Worm (Caenorhabditis elegans) whole organism, L1 larva: Measurements from ENCODE around the gene K02E7.4.

Experiments used
- C34B4.2 ChIP-seq: sonication (generic microtip); optimal IDR thresholded peaks from 2 replicates; lab custom pipeline; 2017; ENCODE audit warnings: mild to moderate bottlenecking, missing genetic modification characterization, missing compliant biosample characterization
- aha-1 ChIP-seq: fragments of 150-350 bp; optimal IDR thresholded peaks from 2 replicates; lab custom pipeline; 2014; ENCODE audit warnings: missing biosample characterization, missing genetic modification characterization
- ceh-82 ChIP-seq, 3 experiments: fragments of 150-350 bp in 1 of 3; sonication (generic microtip) in 2 of 3; optimal IDR thresholded peaks; 2 replicates each; lab custom pipeline; 2014 to 2017; ENCODE audit warnings: missing biosample characterization in 3 of 3, missing genetic modification characterization in 3 of 3
- efl-1 ChIP-seq, 4 experiments: fragments of 150-350 bp; optimal IDR thresholded peaks in 3 of 4; peaks in 1 of 4; 1 replicate in 1 of 4; 2 replicates in 3 of 4; lab custom pipeline; 2014; ENCODE audit warnings: missing biosample characterization in 2 of 4, missing genetic modification characterization in 2 of 4, missing genetic modification reagents in 2 of 4
- egl-13 ChIP-seq: sonication (generic microtip); optimal IDR thresholded peaks from 2 replicates; lab custom pipeline; 2016; ENCODE audit warnings: missing genotype, missing genetic modification reagents, missing genetic modification characterization, missing compliant biosample characterization
- egl-27 ChIP-seq, 2 experiments: fragments of 150-350 bp in 1 of 2; sonication (generic microtip); optimal IDR thresholded peaks; 3 replicates each; lab custom pipeline; 2017 to 2018; ENCODE audit warnings: missing biosample characterization in 2 of 2, missing genetic modification characterization in 2 of 2, missing genetic modification reagents in 2 of 2
- elt-2 ChIP-seq: sonication (generic microtip); optimal IDR thresholded peaks from 2 replicates; lab custom pipeline; 2016; ENCODE audit warnings: missing genetic modification characterization, mild to moderate bottlenecking, inconsistent platforms, missing compliant biosample characterization, missing genetic modification reagents
- fkh-4 ChIP-seq: sonication (generic microtip); optimal IDR thresholded peaks from 2 replicates; lab custom pipeline; 2016; ENCODE audit warnings: missing compliant biosample characterization, missing genetic modification characterization, borderline replicate concordance
- fkh-8 ChIP-seq: sonication (generic microtip); optimal IDR thresholded peaks from 2 replicates; lab custom pipeline; 2016; ENCODE audit warnings: mild to moderate bottlenecking, missing genetic modification characterization, missing compliant biosample characterization
- hpl-2 ChIP-seq: fragments of 150-350 bp; optimal IDR thresholded peaks from 2 replicates; lab custom pipeline; 2014; ENCODE audit warnings: missing biosample characterization, missing genetic modification reagents, missing genetic modification characterization
- irx-1 ChIP-seq: sonication (generic microtip); optimal IDR thresholded peaks from 2 replicates; lab custom pipeline; 2016; ENCODE audit warnings: missing genetic modification characterization, missing compliant biosample characterization
- jun-1 ChIP-seq: fragments of 150-350 bp; optimal IDR thresholded peaks from 2 replicates; lab custom pipeline; 2014; ENCODE audit warnings: missing biosample characterization, missing genetic modification reagents, missing genetic modification characterization
- lin-14 ChIP-seq: fragments of 200-800 bp; sonication (Bioruptor generic); optimal IDR thresholded peaks from 2 replicates; lab custom pipeline; 2018; ENCODE audit warnings: mild to moderate bottlenecking, missing genetic modification characterization, moderate library complexity, missing compliant biosample characterization
- lin-35 ChIP-seq, 2 experiments: fragments of 150-350 bp; optimal IDR thresholded peaks; 2 replicates each; lab custom pipeline; 2014; ENCODE audit warnings: missing biosample characterization in 2 of 2, missing genetic modification characterization in 2 of 2, missing genetic modification reagents in 2 of 2
- lsy-2 ChIP-seq, 2 experiments: fragments of 150-350 bp; optimal IDR thresholded peaks; 2 replicates each; lab custom pipeline; 2014; ENCODE audit warnings: missing biosample characterization in 2 of 2, missing genetic modification characterization in 2 of 2
- mab-9 ChIP-seq: fragments of 200-800 bp; sonication (Bioruptor generic); IDR thresholded peaks from 2 replicates; pipeline ENCODE4 v1.3.6; 2022; ENCODE audit warnings: missing genetic modification reagents, missing genetic modification characterization, missing compliant biosample characterization
- mdl-1 ChIP-seq, 2 experiments: fragments of 150-350 bp; optimal IDR thresholded peaks; 2 replicates each; lab custom pipeline; 2014 to 2017; ENCODE audit warnings: missing biosample characterization in 2 of 2, missing genetic modification characterization in 2 of 2, inconsistent platforms in 1 of 2
- mef-2 ChIP-seq: fragments of 150-350 bp; optimal IDR thresholded peaks from 2 replicates; lab custom pipeline; 2014; ENCODE audit warnings: missing biosample characterization, missing genetic modification characterization
- nhr-11 ChIP-seq: fragments of 150-350 bp; optimal IDR thresholded peaks from 2 replicates; lab custom pipeline; 2014; ENCODE audit warnings: missing biosample characterization, missing genetic modification characterization
- nhr-12 ChIP-seq: sonication (generic microtip); optimal IDR thresholded peaks from 2 replicates; lab custom pipeline; 2017; ENCODE audit warnings: missing biosample characterization, missing genetic modification characterization
- nhr-20 ChIP-seq: sonication (generic microtip); optimal IDR thresholded peaks from 2 replicates; lab custom pipeline; 2016; ENCODE audit warnings: mild to moderate bottlenecking, missing genetic modification characterization, missing compliant biosample characterization
- nhr-28 ChIP-seq: fragments of 150-350 bp; optimal IDR thresholded peaks from 2 replicates; lab custom pipeline; 2014; ENCODE audit warnings: missing biosample characterization, missing genetic modification characterization
- nhr-47 ChIP-seq: sonication (generic microtip); optimal IDR thresholded peaks from 2 replicates; lab custom pipeline; 2016; ENCODE audit warnings: mild to moderate bottlenecking, missing genetic modification characterization, moderate library complexity, missing compliant biosample characterization
- nhr-71 ChIP-seq: sonication (generic microtip); optimal IDR thresholded peaks from 2 replicates; lab custom pipeline; 2016; ENCODE audit warnings: mild to moderate bottlenecking, missing genetic modification characterization, moderate library complexity, missing compliant biosample characterization
- nhr-76 ChIP-seq: sonication (generic microtip); optimal IDR thresholded peaks from 2 replicates; lab custom pipeline; 2017; ENCODE audit warnings: missing biosample characterization, missing genetic modification characterization
- nhr-77 ChIP-seq: fragments of 150-350 bp; optimal IDR thresholded peaks from 2 replicates; lab custom pipeline; 2014; ENCODE audit warnings: missing biosample characterization, missing genetic modification characterization
- nhr-85 ChIP-seq: sonication (generic microtip); peaks from one replicate; lab custom pipeline; 2016; ENCODE audit warnings: missing genetic modification characterization, inconsistent platforms, missing compliant biosample characterization
- nhr-90 ChIP-seq: sonication (generic microtip); optimal IDR thresholded peaks from 2 replicates; lab custom pipeline; 2016; ENCODE audit warnings: mild to moderate bottlenecking, missing genetic modification characterization, missing compliant biosample characterization; ENCODE audit not compliant: poor library complexity
- pag-3 ChIP-seq: sonication (generic microtip); optimal IDR thresholded peaks from 2 replicates; lab custom pipeline; 2017; ENCODE audit warnings: missing genetic modification characterization, mild to moderate bottlenecking, missing compliant biosample characterization, antibody characterized with exemption, borderline replicate concordance; ENCODE audit not compliant: insufficient read depth
- pax-3 ChIP-seq: fragments of 200-800 bp; sonication (Bioruptor generic); optimal IDR thresholded peaks from 2 replicates; lab custom pipeline; 2018; ENCODE audit warnings: mild to moderate bottlenecking, missing genetic modification characterization, moderate library complexity, missing compliant biosample characterization
- pqm-1 ChIP-seq: sonication (generic microtip); optimal IDR thresholded peaks from 3 replicates; lab custom pipeline; 2017; ENCODE audit warnings: missing biosample characterization, missing genetic modification characterization
- rnt-1 ChIP-seq: sonication (generic microtip); optimal IDR thresholded peaks from 2 replicates; lab custom pipeline; 2016; ENCODE audit warnings: mild to moderate bottlenecking, missing genetic modification characterization, moderate library complexity, missing compliant biosample characterization
- snu-23 ChIP-seq: sonication (generic microtip); optimal IDR thresholded peaks from 2 replicates; lab custom pipeline; 2016; ENCODE audit warnings: missing genetic modification characterization, missing compliant biosample characterization
- tlp-1 ChIP-seq: fragments of 150-350 bp; optimal IDR thresholded peaks from 2 replicates; lab custom pipeline; 2014; ENCODE audit warnings: missing biosample characterization, missing genetic modification characterization
- unc-130 ChIP-seq: fragments of 150-350 bp; optimal IDR thresholded peaks from 2 replicates; lab custom pipeline; 2017; ENCODE audit warnings: missing biosample characterization, missing genetic modification characterization, inconsistent platforms
- unc-30 ChIP-seq: sonication (generic microtip); optimal IDR thresholded peaks from 2 replicates; lab custom pipeline; 2017; ENCODE audit warnings: missing biosample characterization, missing genetic modification characterization
- unc-62 ChIP-seq: fragments of 150-350 bp; optimal IDR thresholded peaks from 2 replicates; lab custom pipeline; 2014; ENCODE audit warnings: missing biosample characterization, missing genetic modification reagents, missing genetic modification characterization
- unc-98 ChIP-seq: fragments of 200-800 bp; sonication (Bioruptor generic); IDR thresholded peaks from 2 replicates; pipeline ENCODE4 v1.3.6; 2022; ENCODE audit warnings: missing genetic modification characterization, missing compliant biosample characterization
- vab-15 ChIP-seq: sonication (generic microtip); optimal IDR thresholded peaks from 2 replicates; lab custom pipeline; 2017; ENCODE audit warnings: missing genotype, mild to moderate bottlenecking, missing genetic modification characterization, missing compliant biosample characterization
- xbp-1 ChIP-seq: sonication (generic microtip); optimal IDR thresholded peaks from 2 replicates; lab custom pipeline; 2016; ENCODE audit warnings: missing genetic modification characterization, missing compliant biosample characterization
- zag-1 ChIP-seq: fragments of 150-350 bp; optimal IDR thresholded peaks from 2 replicates; lab custom pipeline; 2014; ENCODE audit warnings: missing biosample characterization, missing genetic modification characterization
- ztf-4 ChIP-seq: fragments of 150-350 bp; optimal IDR thresholded peaks from 2 replicates; lab custom pipeline; 2014; ENCODE audit warnings: missing biosample characterization, missing genetic modification characterization

K02E7.4 gene

DNA sequence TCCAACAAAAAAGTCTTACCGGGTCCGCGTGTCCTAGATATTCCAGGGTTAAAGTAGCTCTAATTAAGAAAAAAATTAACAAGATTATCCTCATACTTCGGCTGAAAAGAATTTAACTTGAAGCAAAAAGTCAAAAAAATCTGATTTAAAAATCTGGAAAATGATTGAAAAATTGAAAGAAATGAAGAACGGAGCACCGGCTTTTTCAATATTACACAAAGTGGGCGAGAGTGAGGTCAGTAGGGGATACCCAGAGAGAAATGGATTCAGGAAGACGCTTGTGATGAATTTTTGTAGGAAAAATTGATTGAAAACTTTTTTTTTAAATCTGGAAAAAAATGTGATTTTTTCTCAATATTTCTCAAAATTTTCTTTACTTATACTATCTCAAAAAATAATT lies 28.5 kb downstream of the K02E7.4 start, which contains the start of gene pho-14:
pho-14 (minus strand) TSS at position 101 of the 400 bp plus-strand sequence.
- no peak for TF ChIP-seq nhr-12 (tag; lab: Kevin White, UChicago)
- TF ChIP-seq nhr-11 (tag; lab: Kevin White, UChicago): no peak
- no peak for TF ChIP-seq mab-9 (GFP tag; lab: Robert Waterston, UW)
- no peak for TF ChIP-seq nhr-76
- TF ChIP-seq rnt-1: no peak
- no peak for TF ChIP-seq pag-3
- no peak for TF ChIP-seq nhr-47 (tag; lab: Kevin White, UChicago)
- TF ChIP-seq nhr-20 (tag; lab: Kevin White, UChicago): no peak
- TF ChIP-seq jun-1 (tag; lab: Kevin White, UChicago): no peak
- no peak for TF ChIP-seq nhr-90 (tag; lab: Kevin White, UChicago)
- no peak for TF ChIP-seq zag-1
- no peak for TF ChIP-seq C34B4.2 (tag; lab: Kevin White, UChicago)
- TF ChIP-seq nhr-71 (tag; lab: Kevin White, UChicago): no peak
- no peak for TF ChIP-seq pqm-1 (tag; lab: Kevin White, UChicago)

DNA sequence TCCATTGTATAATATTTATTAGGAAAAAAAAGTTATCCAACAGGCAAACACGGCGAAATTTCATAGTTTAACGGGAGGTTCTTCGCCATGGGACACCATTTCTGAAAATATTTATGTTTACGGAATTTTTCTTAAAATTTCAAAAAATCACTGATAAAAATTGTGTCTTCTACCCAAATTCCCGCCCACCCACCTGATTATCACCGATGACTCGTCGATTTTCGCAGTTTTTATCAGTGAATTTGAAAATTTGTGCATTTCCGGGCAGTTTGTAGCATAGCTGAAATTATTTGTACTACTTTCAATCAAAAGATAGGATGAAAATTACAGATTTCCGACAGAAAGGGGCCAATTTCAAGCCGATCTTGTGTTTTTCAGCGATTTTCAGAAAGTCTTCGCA lies 29.2 kb downstream of the K02E7.4 start:
- TF ChIP-seq pqm-1 (tag; lab: Kevin White, UChicago) (peak; percentile 33), elt-2 (tag; lab: Kevin White, UChicago) (peak; percentile 94), efl-1 (optimal IDR thresholded peaks at IDR 0.05; lab: Kevin White, UChicago) (no peak), efl-1 (GFP tag; optimal IDR thresholded peaks at IDR 0.05 in 1 of 2; lab: Kevin White, UChicago) (peak in 1 of 2 experiments; percentile 56), jun-1 (tag; lab: Kevin White, UChicago) (peak; percentile 12), unc-98 (no peak), xbp-1 (tag; lab: Kevin White, UChicago) (no peak)
- TF ChIP-seq, all 84 proteins: peak for 4

DNA sequence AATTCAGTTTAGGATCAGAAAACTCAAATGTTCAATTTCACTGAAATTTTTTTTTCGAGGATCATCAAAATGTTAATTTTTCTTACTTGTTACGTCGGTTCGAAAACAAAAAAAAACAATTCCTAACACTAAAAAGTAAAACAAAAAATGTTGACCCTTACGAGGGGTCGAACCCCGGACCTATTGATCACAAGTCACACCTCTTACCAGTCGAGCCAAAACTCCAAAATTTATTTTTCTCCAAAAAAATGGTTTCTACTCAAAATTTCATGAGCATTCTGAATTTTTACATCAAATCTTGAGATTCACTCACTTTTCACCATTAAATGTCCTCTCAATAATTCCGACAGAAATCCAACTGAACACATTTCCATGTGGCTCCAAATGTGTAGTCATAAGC lies 30.0 kb downstream of the K02E7.4 start:
- TF ChIP-seq nhr-28 (tag; lab: Kevin White, UChicago) (no peak), pqm-1 (tag; lab: Kevin White, UChicago) (no peak), rnt-1 (no peak), ceh-82 (tag; optimal IDR thresholded peaks at IDR 0.05; lab: Kevin White, UChicago) (no peak), tlp-1 (no peak), mef-2 (tag; lab: Kevin White, UChicago) (no peak), lin-14 (GFP tag; lab: Kevin White, UChicago) (no peak), aha-1 (no peak), unc-130 (tag; lab: Kevin White, UChicago) (no peak), unc-62 (no peak), fkh-8 (tag; lab: Kevin White, UChicago) (no peak), irx-1 (tag; lab: Kevin White, UChicago) (no peak), snu-23 (no peak), egl-13 (tag; lab: Kevin White, UChicago) (no peak), nhr-85 (tag; lab: Kevin White, UChicago) (no peak), egl-27 (tag; optimal IDR thresholded peaks at IDR 0.05; lab: Kevin White, UChicago) (no peak)

DNA sequence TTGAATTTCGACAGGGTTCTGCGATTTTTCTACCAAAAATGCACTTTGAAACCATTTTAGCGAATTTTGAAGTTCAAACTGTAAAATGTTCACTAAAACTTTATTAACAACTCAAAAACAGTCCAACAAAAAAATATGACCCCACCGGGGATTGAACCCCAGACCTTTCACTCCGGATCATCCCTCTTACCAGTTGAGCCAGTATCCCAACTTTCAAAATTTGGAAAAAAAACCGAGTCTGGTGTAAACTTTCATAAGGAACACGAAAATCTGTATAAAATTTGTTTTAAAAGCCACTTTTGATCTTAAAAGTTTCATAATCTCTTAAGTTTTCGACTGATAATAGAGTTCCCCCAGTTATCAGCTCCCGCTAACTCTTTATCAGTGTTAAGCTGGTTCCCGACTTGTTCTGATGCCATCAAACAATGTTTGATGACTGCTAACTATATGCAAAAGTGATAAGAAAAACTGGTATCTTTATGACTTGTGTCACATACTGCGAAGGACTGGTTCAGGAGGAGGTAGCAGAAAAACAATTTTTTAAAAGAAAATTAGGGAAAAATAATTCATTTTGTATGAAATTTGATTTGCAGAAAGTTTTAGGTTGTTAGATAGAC lies 31.4 kb downstream of the K02E7.4 start:
- TF ChIP-seq pqm-1 (tag; lab: Kevin White, UChicago) (peak; percentile 99), mdl-1 (tag; optimal IDR thresholded peaks at IDR 0.05; lab: Kevin White, UChicago) (peak in 1 of 2 experiments; percentile 31), tlp-1 (peak; percentile 85), zag-1 (no peak), nhr-77 (tag; lab: Kevin White, UChicago) (no peak), unc-30 (tag; lab: Kevin White, UChicago) (no peak), ztf-4 (tag; lab: Kevin White, UChicago) (no peak), nhr-20 (tag; lab: Kevin White, UChicago) (peak; percentile 43), lin-35 (GFP tag; optimal IDR thresholded peaks at IDR 0.05; lab: Kevin White, UChicago) (peak in 1 of 2 experiments; percentile 58), nhr-11 (tag; lab: Kevin White, UChicago) (no peak), nhr-90 (tag; lab: Kevin White, UChicago) (peak; percentile 12), pax-3 (peak; percentile 29), jun-1 (tag; lab: Kevin White, UChicago) (peak; percentile 91), fkh-4 (tag; lab: Kevin White, UChicago) (no peak), hpl-2 (GFP tag; lab: Kevin White, UChicago) (no peak), elt-2 (tag; lab: Kevin White, UChicago) (peak; percentile 100), lsy-2 (tag; optimal IDR thresholded peaks at IDR 0.05; lab: Kevin White, UChicago) (peak in 1 of 2 experiments; percentile 18), vab-15 (no peak), egl-13 (tag; lab: Kevin White, UChicago) (peak; percentile 27), efl-1 (optimal IDR thresholded peaks at IDR 0.05; lab: Kevin White, UChicago) (no peak), efl-1 (GFP tag; optimal IDR thresholded peaks at IDR 0.05 in 1 of 2; lab: Kevin White, UChicago) (peak in 1 of 2 experiments; percentile 76)
